Worm (Caenorhabditis elegans): Measurements from ENCODE around the gene mrps-5.
A peak's percentile ranks its signal among the peaks of the same experiment; 100 is the strongest.

Gene mrps-5

DNA sequence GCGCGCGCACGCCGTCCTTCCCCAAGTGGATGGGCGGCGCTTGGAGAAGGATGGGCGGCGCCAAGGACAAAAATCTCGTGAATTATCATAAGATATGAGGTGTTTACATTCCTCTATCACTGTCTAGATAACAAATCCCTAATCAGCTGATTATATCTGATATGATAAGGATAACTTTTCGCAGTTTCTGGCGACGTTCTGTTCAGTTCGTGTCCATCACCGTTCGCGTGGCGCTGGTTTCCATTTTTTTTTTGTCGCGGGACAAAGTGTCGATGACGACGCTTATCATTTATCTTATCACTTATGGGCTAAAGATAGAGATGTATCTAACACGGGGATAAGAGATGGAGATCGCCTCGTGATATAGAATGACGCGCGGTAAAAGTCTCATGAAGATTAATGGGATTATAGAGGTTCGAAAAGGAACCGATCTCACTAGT, 10.0 kb upstream of the mrps-5 start (continued):
- TF ChIP-seq efl-3 (GFP tag; optimal IDR thresholded peaks at IDR 0.05) (no peak), ceh-8 (GFP tag; optimal IDR thresholded peaks at IDR 0.05) (no peak), ces-1 (GFP tag; optimal IDR thresholded peaks at IDR 0.05) (no peak), fos-1 (tag; optimal IDR thresholded peaks at IDR 0.05) (no peak), hpl-2 (GFP tag; optimal IDR thresholded peaks at IDR 0.05) (no peak), lin-13 (GFP tag; optimal IDR thresholded peaks at IDR 0.05) (no peak), hlh-17 (GFP tag; optimal IDR thresholded peaks at IDR 0.05; ENCODE audit: borderline replicate concordance) (no peak), nhr-19 (GFP tag; conservative IDR thresholded peaks at IDR 0.05) (peak; percentile 46), nhr-85 (tag) (peak; percentile 94), elt-3 (tag; optimal IDR thresholded peaks at IDR 0.05) (peak in 5 of 6 experiments; percentile 51 to 98 (median 60)), vab-15 (tag; optimal IDR thresholded peaks at IDR 0.05) (no peak), irx-1 (tag; optimal IDR thresholded peaks at IDR 0.05) (no peak), unc-30 (tag; optimal IDR thresholded peaks at IDR 0.05) (no peak), pax-3 (tag; optimal IDR thresholded peaks at IDR 0.05) (peak; percentile 55), unc-98 (GFP tag; IDR thresholded peaks at IDR 0.05) (no peak), nhr-11 (tag; optimal IDR thresholded peaks at IDR 0.05) (no peak), ceh-90 (tag; optimal IDR thresholded peaks at IDR 0.05) (no peak), xbp-1 (tag; optimal IDR thresholded peaks at IDR 0.05) (no peak), ztf-11 (tag; optimal IDR thresholded peaks at IDR 0.05) (no peak), alr-1 (tag; optimal IDR thresholded peaks at IDR 0.05; ENCODE audit: borderline replicate concordance) (no peak), ceh-63 (GFP tag; optimal IDR thresholded peaks at IDR 0.05) (no peak), fkh-4 (tag; optimal IDR thresholded peaks at IDR 0.05; ENCODE audit: borderline replicate concordance) (no peak), egl-13 (tag; optimal IDR thresholded peaks at IDR 0.05) (no peak), mep-1 (tag; optimal IDR thresholded peaks at IDR 0.05) (no peak), dsc-1 (tag; optimal IDR thresholded peaks at IDR 0.05) (peak; percentile 60), aha-1 (tag; optimal IDR thresholded peaks at IDR 0.05) (no peak), fkh-10 (GFP tag; optimal IDR thresholded peaks at IDR 0.05) (no peak), sup-37 (GFP tag; optimal IDR thresholded peaks at IDR 0.05) (no peak), pag-3 (tag; optimal IDR thresholded peaks at IDR 0.05; ENCODE audit: borderline replicate concordance, insufficient read depth) (no peak), snpc-4 (tag; optimal IDR thresholded peaks at IDR 0.05) (no peak), snu-23 (GFP tag; optimal IDR thresholded peaks at IDR 0.05) (peak; percentile 40)

DNA sequence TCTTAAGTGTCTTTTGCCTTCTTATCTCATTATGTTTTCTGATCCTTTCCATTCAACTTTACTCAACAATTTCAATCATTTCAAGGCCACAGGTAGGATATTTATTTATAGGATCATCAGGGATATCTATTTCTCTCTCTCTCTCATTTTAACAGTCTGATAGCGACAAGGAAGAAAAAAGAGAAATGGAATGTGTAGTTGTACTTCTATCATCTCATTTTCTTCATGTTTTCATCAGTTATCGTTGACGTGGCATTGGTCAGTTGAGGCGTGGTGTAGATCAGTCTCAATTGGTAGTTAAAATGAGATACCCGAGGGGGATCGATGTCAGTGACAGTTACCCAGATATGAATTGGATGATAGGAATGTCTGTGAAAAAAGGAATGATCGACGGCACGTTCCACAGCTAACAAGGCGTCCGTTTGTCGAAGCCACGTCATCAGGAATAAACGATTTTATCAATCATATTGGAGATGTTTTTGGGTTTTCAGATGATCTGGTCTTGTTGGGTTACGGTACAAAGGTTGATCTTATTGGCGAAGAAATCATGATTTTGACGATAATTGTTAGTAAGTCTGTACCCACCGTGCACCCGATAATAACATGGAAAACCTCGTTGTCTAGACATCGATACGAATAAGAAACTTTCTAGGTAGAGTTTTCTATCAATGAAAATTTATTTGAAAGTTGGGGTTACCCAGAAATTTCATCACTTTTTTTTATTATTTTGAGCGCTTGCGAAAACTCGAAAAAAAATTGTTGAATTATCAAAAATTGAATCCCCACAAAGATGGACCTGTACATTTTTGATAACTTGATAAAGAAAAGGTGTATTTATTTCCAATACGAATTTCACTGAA, 8.9 kb upstream of the mrps-5 start:
- TF ChIP-seq skn-1 (tag; optimal IDR thresholded peaks at IDR 0.05) (no peak), nhr-20 (tag; optimal IDR thresholded peaks at IDR 0.05) (peak; percentile 79), lin-14 (GFP tag; optimal IDR thresholded peaks at IDR 0.05) (peak; percentile 84), egl-27 (tag; optimal IDR thresholded peaks at IDR 0.05) (no peak), nhr-47 (tag; optimal IDR thresholded peaks at IDR 0.05) (peak; percentile 38), jun-1 (tag; optimal IDR thresholded peaks at IDR 0.05) (no peak), sox-4 (tag; optimal IDR thresholded peaks at IDR 0.05) (no peak), mef-2 (tag; optimal IDR thresholded peaks at IDR 0.05) (no peak), efl-3 (GFP tag; optimal IDR thresholded peaks at IDR 0.05) (no peak), isw-1 (GFP tag; IDR thresholded peaks at IDR 0.05) (no peak), efl-1 (optimal IDR thresholded peaks at IDR 0.05) (peak in 1 of 2 experiments; percentile 1), efl-1 (GFP tag; optimal IDR thresholded peaks at IDR 0.05 in 1 of 2) (peak in 1 of 2 experiments; percentile 59), lir-3 (tag; optimal IDR thresholded peaks at IDR 0.05; ENCODE audit: poor library complexity) (no peak), F16B12.6 (tag; optimal IDR thresholded peaks at IDR 0.05) (no peak), mdl-1 (tag; optimal IDR thresholded peaks at IDR 0.05) (peak in 1 of 2 experiments; percentile 34), grh-1 (GFP tag; IDR thresholded peaks at IDR 0.05) (peak; percentile 51; the same call in 1 of the 2 replicates), ceh-88 (GFP tag; IDR thresholded peaks at IDR 0.05) (no peak), nhr-28 (tag; optimal IDR thresholded peaks at IDR 0.05) (no peak), elt-3 (tag; optimal IDR thresholded peaks at IDR 0.05) (peak; percentile 22 to 98 (median 84)), dpl-1 (GFP tag; optimal IDR thresholded peaks at IDR 0.05) (no peak), pax-3 (tag; optimal IDR thresholded peaks at IDR 0.05) (no peak), hpl-2 (GFP tag; optimal IDR thresholded peaks at IDR 0.05) (no peak), xbp-1 (tag; optimal IDR thresholded peaks at IDR 0.05) (no peak), sup-37 (GFP tag; optimal IDR thresholded peaks at IDR 0.05) (no peak), nhr-90 (tag; optimal IDR thresholded peaks at IDR 0.05; ENCODE audit: poor library complexity) (peak; percentile 73)

Data from whole organism, L1 larva.